Fruit fly (Drosophila melanogaster) whole organism, embryonic: ENCODE measurements around the gene CG43293.

Source experiments
- ATbp ChIP-seq: fragments of 200-800 bp; sonication (Bioruptor generic); optimal IDR thresholded peaks from 2 replicates; lab custom pipeline; 2017; ENCODE audit warnings: missing biosample characterization, mild to moderate bottlenecking, missing genetic modification characterization, missing genetic modification reagents
- Atf6 ChIP-seq: fragments of 200-800 bp; sonication (Bioruptor generic); IDR thresholded peaks from 2 replicates; pipeline ENCODE4 v1.3.6; 2022; ENCODE audit warnings: missing biosample characterization, missing genetic modification characterization
- C15 ChIP-seq: fragments of 200-800 bp; sonication (Bioruptor generic); IDR thresholded peaks from 3 replicates; pipeline ENCODE4 v1.3.6; 2022; ENCODE audit warnings: missing biosample characterization, missing genetic modification characterization
- CG10267 ChIP-seq: fragments of 200-800 bp; sonication (Bioruptor generic); optimal IDR thresholded peaks from 2 replicates; lab custom pipeline; 2018; ENCODE audit warnings: missing biosample characterization, mild to moderate bottlenecking, missing genetic modification characterization, moderate library complexity
- CG14860 ChIP-seq: fragments of 200-800 bp; sonication (Bioruptor generic); IDR thresholded peaks from 3 replicates; pipeline ENCODE4 v1.3.6; 2022; ENCODE audit warnings: missing biosample characterization, missing genetic modification characterization; ENCODE audit not compliant: partially characterized antibody
- CG17612 ChIP-seq: fragments of 200-800 bp; sonication (Bioruptor generic); IDR thresholded peaks from 2 replicates; pipeline ENCODE4 v1.3.6; 2022; ENCODE audit warnings: missing biosample characterization, missing genetic modification characterization
- CG18599 ChIP-seq: fragments of 200-800 bp; sonication (Bioruptor generic); optimal IDR thresholded peaks from 3 replicates; lab custom pipeline; 2017; ENCODE audit warnings: missing biosample characterization, missing genetic modification characterization, mild to moderate bottlenecking, moderate library complexity, missing genetic modification reagents
- CG33213 ChIP-seq: fragments of 200-800 bp; sonication (Bioruptor generic); optimal IDR thresholded peaks from 3 replicates; lab custom pipeline; 2016; ENCODE audit warnings: missing biosample characterization, missing genetic modification characterization
- CG3407 ChIP-seq: fragments of 200-800 bp; sonication (Bioruptor generic); optimal IDR thresholded peaks from 2 replicates; lab custom pipeline; 2018; ENCODE audit warnings: missing biosample characterization, mild to moderate bottlenecking, missing genetic modification characterization
- CG4360 ChIP-seq: fragments of 200-800 bp; sonication (Bioruptor generic); IDR thresholded peaks from 2 replicates; pipeline ENCODE4 v1.3.6; 2022; ENCODE audit warnings: missing biosample characterization, missing genetic modification characterization
- CG4617 ChIP-seq: fragments of 200-800 bp; sonication (Bioruptor generic); optimal IDR thresholded peaks from 3 replicates; lab custom pipeline; 2016; ENCODE audit warnings: missing biosample characterization, missing genetic modification characterization, borderline replicate concordance
- CG4707 ChIP-seq: fragments of 200-800 bp; sonication (Bioruptor generic); optimal IDR thresholded peaks from 2 replicates; lab custom pipeline; 2018; ENCODE audit warnings: missing biosample characterization, mild to moderate bottlenecking, missing genetic modification characterization, moderate library complexity
- CG6272 ChIP-seq: fragments of 200-800 bp; sonication (Bioruptor generic); IDR thresholded peaks from 2 replicates; pipeline ENCODE4 v1.3.6; 2022; ENCODE audit warnings: missing biosample characterization, missing genetic modification characterization
- CG6654 ChIP-seq: fragments of 200-800 bp; sonication (Bioruptor generic); optimal IDR thresholded peaks from 2 replicates; lab custom pipeline; 2017; ENCODE audit warnings: missing biosample characterization, mild to moderate bottlenecking, missing genetic modification characterization
- CG7372 ChIP-seq: fragments of 200-800 bp; sonication (Bioruptor generic); IDR thresholded peaks from 2 replicates; pipeline ENCODE4 v1.3.6; 2022; ENCODE audit warnings: missing biosample characterization, missing genetic modification characterization
- CG7963 ChIP-seq: fragments of 200-800 bp; sonication (Bioruptor generic); IDR thresholded peaks from 3 replicates; pipeline ENCODE4 v1.3.6; 2022; ENCODE audit warnings: missing biosample characterization, missing genetic modification characterization; ENCODE audit not compliant: partially characterized antibody
- CG8089 ChIP-seq: fragments of 200-800 bp; sonication (Bioruptor generic); optimal IDR thresholded peaks from 3 replicates; lab custom pipeline; 2016; ENCODE audit warnings: missing biosample characterization, missing genetic modification characterization
- Camta ChIP-seq: fragments of 200-800 bp; sonication (Bioruptor generic); optimal IDR thresholded peaks from 2 replicates; lab custom pipeline; 2016; ENCODE audit warnings: missing biosample characterization, missing genetic modification characterization
- Dfd ChIP-seq, 2 experiments: fragments of >200 bp; optimal IDR thresholded peaks; 2 replicates each; lab custom pipeline; 2017; ENCODE audit warnings: missing biosample characterization in 2 of 2, missing genetic modification characterization in 2 of 2
- Dip3 ChIP-seq: fragments of 200-800 bp; sonication (Bioruptor generic); optimal IDR thresholded peaks from 3 replicates; lab custom pipeline; 2016; ENCODE audit warnings: missing biosample characterization, missing genetic modification characterization
- Dll ChIP-seq: fragments of 200-800 bp; sonication (Bioruptor generic); IDR thresholded peaks from 4 replicates; pipeline ENCODE4 v1.3.6; 2022; ENCODE audit warnings: missing biosample characterization, missing genetic modification characterization; ENCODE audit not compliant: partially characterized antibody
- Dp ChIP-seq: fragments of 200-800 bp; sonication (Bioruptor generic); optimal IDR thresholded peaks from 2 replicates; lab custom pipeline; 2018; ENCODE audit warnings: missing biosample characterization, mild to moderate bottlenecking, missing genetic modification characterization, moderate library complexity
- Fer1 ChIP-seq: fragments of 200-800 bp; sonication (Bioruptor generic); optimal IDR thresholded peaks from 2 replicates; lab custom pipeline; 2017; ENCODE audit warnings: missing biosample characterization, mild to moderate bottlenecking, missing genetic modification characterization
- Gug ChIP-seq: fragments of 200-800 bp; sonication (Bioruptor generic); IDR thresholded peaks from 4 replicates; pipeline ENCODE4 v1.3.6; 2022; ENCODE audit warnings: missing biosample characterization, missing genetic modification characterization
- MTF-1 ChIP-seq: fragments of 200-800 bp; sonication (Bioruptor generic); optimal IDR thresholded peaks from 2 replicates; lab custom pipeline; 2018; ENCODE audit warnings: missing biosample characterization, mild to moderate bottlenecking, missing genetic modification characterization, borderline replicate concordance
- Rfx ChIP-seq: fragments of 200-800 bp; sonication (Bioruptor generic); IDR thresholded peaks from 2 replicates; pipeline ENCODE4 v1.3.6; 2022; ENCODE audit warnings: missing biosample characterization, missing genetic modification characterization
- Side ChIP-seq: fragments of 200-800 bp; sonication (Bioruptor generic); optimal IDR thresholded peaks from 2 replicates; lab custom pipeline; 2016; ENCODE audit warnings: missing biosample characterization, missing genetic modification characterization
- Six4 ChIP-seq: fragments of 200-800 bp; sonication (Bioruptor generic); optimal IDR thresholded peaks from 2 replicates; lab custom pipeline; 2016; ENCODE audit warnings: missing biosample characterization, missing genetic modification characterization
- Ssrp ChIP-seq: fragments of 200-800 bp; sonication (Bioruptor generic); optimal IDR thresholded peaks from 2 replicates; lab custom pipeline; 2018; ENCODE audit warnings: missing biosample characterization, mild to moderate bottlenecking, missing genetic modification characterization, moderate library complexity
- TFAM ChIP-seq: fragments of 200-800 bp; sonication (Bioruptor generic); optimal IDR thresholded peaks from 2 replicates; lab custom pipeline; 2017; ENCODE audit warnings: missing biosample characterization, missing genetic modification characterization, inconsistent platforms
- Vsx1 ChIP-seq: fragments of 200-800 bp; sonication (Bioruptor generic); optimal IDR thresholded peaks from 2 replicates; lab custom pipeline; 2017; ENCODE audit warnings: missing biosample characterization, mild to moderate bottlenecking, missing genetic modification characterization, missing genetic modification reagents
- YL-1 ChIP-seq: fragments of 200-800 bp; sonication (Bioruptor generic); optimal IDR thresholded peaks from 3 replicates; lab custom pipeline; 2017; ENCODE audit warnings: missing biosample characterization, mild to moderate bottlenecking, missing genetic modification characterization
- abd-A ChIP-seq: fragments of 200-800 bp; sonication (Bioruptor generic); optimal IDR thresholded peaks from 3 replicates; lab custom pipeline; 2019; ENCODE audit warnings: missing biosample characterization, mild to moderate bottlenecking, missing genetic modification characterization, moderate library complexity
- ac ChIP-seq: fragments of 200-800 bp; sonication (Bioruptor generic); optimal IDR thresholded peaks from 3 replicates; lab custom pipeline; 2017; ENCODE audit warnings: missing biosample characterization, mild to moderate bottlenecking, missing genetic modification characterization
- bbx ChIP-seq: fragments of 200-800 bp; sonication (Bioruptor generic); IDR thresholded peaks from 2 replicates; pipeline ENCODE4 v1.3.6; 2022; ENCODE audit warnings: missing biosample characterization, missing genetic modification characterization; ENCODE audit not compliant: partially characterized antibody
- chn ChIP-seq: fragments of 200-800 bp; sonication (Bioruptor generic); optimal IDR thresholded peaks from 2 replicates; lab custom pipeline; 2016; ENCODE audit warnings: missing biosample characterization, missing genetic modification characterization
- dati ChIP-seq: fragments of 200-800 bp; sonication (Bioruptor generic); IDR thresholded peaks from 2 replicates; pipeline ENCODE4 v1.3.6; 2022; ENCODE audit warnings: missing biosample characterization, missing genetic modification characterization
- fd96Cb ChIP-seq: fragments of 200-800 bp; sonication (Bioruptor generic); optimal IDR thresholded peaks from 2 replicates; lab custom pipeline; 2018; ENCODE audit warnings: missing biosample characterization, mild to moderate bottlenecking, missing genetic modification characterization, moderate library complexity
- ham ChIP-seq: fragments of 200-800 bp; sonication (Bioruptor generic); IDR thresholded peaks from 2 replicates; pipeline ENCODE4 v1.3.6; 2022; ENCODE audit warnings: missing biosample characterization, missing genetic modification characterization
- hbn ChIP-seq: fragments of 200-800 bp; sonication (Bioruptor generic); IDR thresholded peaks from 2 replicates; pipeline ENCODE4 v1.3.6; 2022; ENCODE audit warnings: missing biosample characterization, missing genetic modification characterization; ENCODE audit not compliant: partially characterized antibody
- jing ChIP-seq: fragments of 200-800 bp; sonication (Bioruptor generic); optimal IDR thresholded peaks from 2 replicates; lab custom pipeline; 2018; ENCODE audit warnings: missing biosample characterization, mild to moderate bottlenecking, missing genetic modification characterization
- klu ChIP-seq: fragments of 200-800 bp; sonication (Bioruptor generic); IDR thresholded peaks from 2 replicates; pipeline ENCODE4 v1.3.6; 2022; ENCODE audit warnings: missing biosample characterization, missing genetic modification characterization
- kni ChIP-seq: fragments of 200-800 bp; sonication (Bioruptor generic); optimal IDR thresholded peaks from 3 replicates; lab custom pipeline; 2017; ENCODE audit warnings: mild to moderate bottlenecking, missing biosample characterization, missing genetic modification reagents, missing genetic modification characterization
- psq ChIP-seq: fragments of 200-800 bp; sonication (Bioruptor generic); optimal IDR thresholded peaks from 2 replicates; lab custom pipeline; 2017; ENCODE audit warnings: missing biosample characterization, missing genetic modification characterization
- slou ChIP-seq: fragments of 200-800 bp; sonication (Bioruptor generic); optimal IDR thresholded peaks from 3 replicates; lab custom pipeline; 2016; ENCODE audit warnings: missing biosample characterization, missing genetic modification characterization
- ssp ChIP-seq: fragments of 200-800 bp; sonication (Bioruptor generic); IDR thresholded peaks from 2 replicates; pipeline ENCODE4 v1.3.6; 2022; ENCODE audit warnings: missing biosample characterization, missing genetic modification characterization
- zen ChIP-seq: fragments of 200-800 bp; sonication (Bioruptor generic); optimal IDR thresholded peaks from 3 replicates; lab custom pipeline; 2018; ENCODE audit warnings: missing biosample characterization, mild to moderate bottlenecking, missing genetic modification characterization, moderate library complexity
- zen2 ChIP-seq: fragments of 200-800 bp; sonication (Bioruptor generic); IDR thresholded peaks from 3 replicates; pipeline ENCODE4 v1.3.6; 2022; ENCODE audit warnings: missing biosample characterization, missing genetic modification characterization; ENCODE audit not compliant: partially characterized antibody

The CG43293 gene

DNA sequence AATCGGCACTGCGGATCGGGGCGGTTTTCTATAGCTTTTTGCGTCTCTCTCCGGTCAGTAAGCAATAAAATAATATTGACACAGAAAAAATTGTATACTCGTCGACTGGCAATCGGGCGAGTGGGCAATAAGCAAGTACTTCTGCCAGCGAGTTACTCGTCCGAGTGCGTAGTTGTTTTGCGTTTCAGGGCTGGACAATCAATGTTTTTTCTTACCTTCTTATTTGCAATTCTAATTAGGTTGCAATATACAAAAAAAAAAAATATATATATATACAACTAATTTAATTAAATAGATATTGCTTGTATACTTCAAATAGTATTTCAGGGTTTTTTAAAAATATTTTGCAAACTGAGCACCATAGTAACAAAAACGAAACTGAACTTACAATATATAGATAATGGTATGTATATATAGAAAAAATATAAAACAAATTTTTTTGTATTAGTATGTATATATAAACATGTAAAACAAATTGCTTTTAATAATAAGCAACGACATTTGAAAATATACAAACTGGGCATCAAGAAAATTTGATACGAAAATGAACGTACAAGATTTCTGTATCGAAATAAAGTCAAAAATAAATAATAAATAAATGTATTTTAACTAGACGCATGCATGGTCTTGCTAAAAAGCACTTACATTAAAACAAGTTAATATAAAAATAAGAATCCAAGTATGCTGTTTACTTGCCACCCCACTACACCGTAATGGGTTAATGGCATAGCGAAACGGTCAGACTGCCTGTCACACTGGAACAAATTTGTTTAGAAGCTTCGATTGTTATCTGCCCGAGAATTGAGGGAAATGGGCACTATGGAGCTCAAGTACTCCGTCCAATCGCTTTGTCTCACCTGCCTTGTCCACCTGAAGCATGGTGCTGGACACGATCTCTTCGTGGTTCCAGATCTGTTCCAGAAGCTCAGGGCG, 4.3 kb downstream of the CG43293 start, which contains the start of the genes D19A and CG7386 (continued):
- TF ChIP-seq YL-1 (GFP tag; lab: Kevin White, UChicago) (peak; percentile 52), jing (no peak), Side (GFP tag; lab: Kevin White, UChicago) (peak; percentile 48), Gug (peak; percentile 75; the same call in 3 of the 4 replicates), dati (GFP tag; lab: Robert Waterston, UW) (no peak), Atf6 (GFP tag; lab: Robert Waterston, UW) (peak; percentile 36; the same call in 1 of the 2 replicates), CG7963 (GFP tag; lab: Robert Waterston, UW) (no peak), Camta (GFP tag; lab: Kevin White, UChicago) (no peak), CG4707 (GFP tag; lab: Kevin White, UChicago) (no peak), CG6272 (GFP tag; lab: Robert Waterston, UW) (peak; percentile 57; the same call in 1 of the 2 replicates), TFAM (GFP tag; lab: Kevin White, UChicago) (no peak), Dll (GFP tag; lab: Robert Waterston, UW) (no peak), Dip3 (GFP tag; lab: Kevin White, UChicago) (peak; percentile 46), kni (no peak), CG6654 (no peak), zen (tag; lab: Kevin White, UChicago) (peak; percentile 3), psq (no peak), chn (GFP tag; lab: Kevin White, UChicago) (peak; percentile 64), ham (GFP tag; lab: Robert Waterston, UW) (no peak), C15 (GFP tag; lab: Robert Waterston, UW) (no peak), ATbp (GFP tag; lab: Kevin White, UChicago) (no peak), bbx (GFP tag; lab: Robert Waterston, UW) (0 out of 2 replicates have a peak, but pooled peaks have one; percentile 36), zen2 (GFP tag; lab: Robert Waterston, UW) (no peak), CG14860 (GFP tag; lab: Robert Waterston, UW) (no peak), CG8089 (GFP tag; lab: Kevin White, UChicago) (peak; percentile 18), abd-A (tag; lab: Kevin White, UChicago) (no peak), ac (GFP tag; lab: Kevin White, UChicago) (no peak), CG33213 (GFP tag; lab: Kevin White, UChicago) (peak; percentile 38), hbn (GFP tag; lab: Robert Waterston, UW) (no peak; the same call in 1 of the 2 replicates), CG4617 (peak; percentile 7), CG7372 (GFP tag; lab: Robert Waterston, UW) (peak; percentile 32; the same call in 1 of the 2 replicates), CG4360 (no peak), Dp (GFP tag; lab: Kevin White, UChicago) (no peak), fd96Cb (tag; lab: Kevin White, UChicago) (peak; percentile 22), slou (GFP tag; lab: Kevin White, UChicago) (peak; percentile 28), CG17612 (GFP tag; lab: Robert Waterston, UW) (no peak), Dfd (GFP tag; optimal IDR thresholded peaks at IDR 0.05; lab: Kevin White, UChicago) (no peak), Rfx (GFP tag; lab: Robert Waterston, UW) (peak; percentile 85), CG3407 (GFP tag; lab: Kevin White, UChicago) (no peak), ssp (GFP tag; lab: Robert Waterston, UW) (peak; percentile 18; the same call in 1 of the 2 replicates), klu (no peak), CG18599 (GFP tag; lab: Kevin White, UChicago) (peak; percentile 43), Six4 (no peak), Ssrp (tag; lab: Kevin White, UChicago) (peak; percentile 25), Vsx1 (GFP tag; lab: Kevin White, UChicago) (no peak), Fer1 (GFP tag; lab: Kevin White, UChicago) (peak; percentile 60), CG10267 (tag; lab: Kevin White, UChicago) (peak; percentile 47), MTF-1 (GFP tag; lab: Kevin White, UChicago) (peak; percentile 8)
